Fruit fly (Drosophila melanogaster): ENCODE results near the gene CG14684.

dm6 chr3R:10699020-10699951, 7.5 kb upstream of the CG14684 start:
- no peak for TF ChIP-seq ovo (GFP tag; optimal IDR thresholded peaks at IDR 0.05)
- no peak for TF ChIP-seq CG14711 (tag; optimal IDR thresholded peaks at IDR 0.05)
- no peak for TF ChIP-seq pad (GFP tag; optimal IDR thresholded peaks at IDR 0.05)
- peak; percentile 6 for TF ChIP-seq CG11617 (GFP tag; optimal IDR thresholded peaks at IDR 0.05)
- no peak for TF ChIP-seq bab1 (GFP tag; optimal IDR thresholded peaks at IDR 0.05)
- TF ChIP-seq Crg-1 (GFP tag; optimal IDR thresholded peaks at IDR 0.05): no peak
- TF ChIP-seq Clk (GFP tag; optimal IDR thresholded peaks at IDR 0.05): no peak
- TF ChIP-seq CG1620 (GFP tag; optimal IDR thresholded peaks at IDR 0.05): no peak
